Fruit fly (Drosophila melanogaster): Measurements from ENCODE around the gene Spn38F.

- TF ChIP-seq h (optimal IDR thresholded peaks at IDR 0.05) (no peak), ttk (optimal IDR thresholded peaks at IDR 0.05) (no peak), insv (optimal IDR thresholded peaks at IDR 0.05) (no peak), Myc (optimal IDR thresholded peaks at IDR 0.05) (no peak)
Observed at dm6 chr2L:20802839-20803238, 34.9 kb downstream of the Spn38F start.

All from Kc167 (cell line).